Fruit fly (Drosophila melanogaster): ENCODE data around the gene kto.

dm6 chr3L:19857923-19858490, 21.6 kb downstream of the kto start:
- no peak for TF ChIP-seq Dll (optimal IDR thresholded peaks at IDR 0.05)
- TF ChIP-seq EcR (GFP tag; optimal IDR thresholded peaks at IDR 0.05), result no peak
